Fruit fly (Drosophila melanogaster): ENCODE results near the gene ImpL2.
A peak's percentile ranks its signal among the peaks of the same experiment; 100 is the strongest.

Gene ImpL2

DNA sequence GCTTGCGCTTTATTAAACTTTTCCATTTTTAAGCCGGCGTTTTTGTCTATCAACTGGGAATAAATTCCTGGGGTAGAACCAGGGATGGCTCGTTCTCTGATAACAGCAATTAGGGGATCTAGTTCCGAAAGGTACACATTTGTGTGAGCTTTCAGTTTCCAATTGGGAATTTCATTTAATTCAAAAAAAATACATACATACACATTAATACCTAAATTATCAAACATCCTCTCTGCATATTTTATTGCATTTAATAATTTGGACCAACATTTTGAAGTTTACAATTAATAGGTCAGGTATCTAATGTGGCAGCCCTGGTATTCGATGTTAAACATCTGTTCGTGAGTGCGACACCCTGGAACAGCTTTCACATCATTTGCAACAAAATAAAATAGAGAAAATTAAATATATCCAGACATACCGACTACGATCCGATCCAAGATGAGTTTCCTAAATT is 23.2 kb upstream of the ImpL2 start, which contains the start of the genes CG15011 and CG1309 (continued):
- TF ChIP-seq pnt (GFP tag; optimal IDR thresholded peaks at IDR 0.05) (peak; percentile 67), CG3163 (GFP tag; optimal IDR thresholded peaks at IDR 0.05) (peak; percentile 63), seq (GFP tag; IDR thresholded peaks at IDR 0.05) (peak; percentile 67), Six4 (GFP tag; optimal IDR thresholded peaks at IDR 0.05) (peak; percentile 79), luna (GFP tag; optimal IDR thresholded peaks at IDR 0.05) (peak; percentile 86), CG9609 (GFP tag; optimal IDR thresholded peaks at IDR 0.05) (peak; percentile 82), CG2875 (GFP tag; optimal IDR thresholded peaks at IDR 0.05) (peak; percentile 28), CG10462 (GFP tag; optimal IDR thresholded peaks at IDR 0.05) (peak; percentile 68), tup (GFP tag; optimal IDR thresholded peaks at IDR 0.05) (peak; percentile 31), CrebB (tag; optimal IDR thresholded peaks at IDR 0.05) (peak; percentile 65), CG3726 (GFP tag; IDR thresholded peaks at IDR 0.05) (peak; percentile 64; the same call in 2 of the 3 replicates), exex (tag; optimal IDR thresholded peaks at IDR 0.05) (peak; percentile 84), Max (GFP tag; optimal IDR thresholded peaks at IDR 0.05) (peak; percentile 84), run (tag; optimal IDR thresholded peaks at IDR 0.05) (peak; percentile 39), CHES-1-like (GFP tag; optimal IDR thresholded peaks at IDR 0.05) (peak; percentile 88), Rx (GFP tag; IDR thresholded peaks at IDR 0.05) (peak; percentile 59), tap (tag; optimal IDR thresholded peaks at IDR 0.05) (peak; percentile 67), vnd (GFP tag; IDR thresholded peaks at IDR 0.05; ENCODE audit: partially characterized antibody) (no peak), gsb (GFP tag; IDR thresholded peaks at IDR 0.05) (no peak; the same call in 1 of the 2 replicates), CG2202 (tag; optimal IDR thresholded peaks at IDR 0.05) (peak; percentile 31), CG15696 (tag; optimal IDR thresholded peaks at IDR 0.05) (peak; percentile 85), CG30403 (GFP tag; optimal IDR thresholded peaks at IDR 0.05) (peak; percentile 92), CG17802 (tag; optimal IDR thresholded peaks at IDR 0.05) (peak; percentile 37), pan (optimal IDR thresholded peaks at IDR 0.05) (no peak), pan (GFP tag; optimal IDR thresholded peaks at IDR 0.05 in 1 of 2, IDR thresholded peaks at IDR 0.05 in 1 of 2) (peak in 1 of 2 experiments; percentile 55), Mad (GFP tag; optimal IDR thresholded peaks at IDR 0.05) (peak; percentile 80), H2.0 (GFP tag; IDR thresholded peaks at IDR 0.05) (peak; percentile 56), CG12769 (tag; optimal IDR thresholded peaks at IDR 0.05) (peak; percentile 94), Pdp1 (GFP tag; optimal IDR thresholded peaks at IDR 0.05) (peak; percentile 82 to 88), gt (GFP tag; IDR thresholded peaks at IDR 0.05) (no peak), vfl (GFP tag; optimal IDR thresholded peaks at IDR 0.05) (peak; percentile 75), CG9727 (GFP tag; optimal IDR thresholded peaks at IDR 0.05) (peak; percentile 84), CG42726 (GFP tag; IDR thresholded peaks at IDR 0.05; ENCODE audit: partially characterized antibody) (no peak), Drgx (GFP tag; IDR thresholded peaks at IDR 0.05) (peak; percentile 75), grau (tag; optimal IDR thresholded peaks at IDR 0.05) (peak; percentile 86), Aef1 (GFP tag; IDR thresholded peaks at IDR 0.05) (peak; percentile 77), MTF-1 (GFP tag; optimal IDR thresholded peaks at IDR 0.05; ENCODE audit: borderline replicate concordance) (no peak), HLH54F (GFP tag; optimal IDR thresholded peaks at IDR 0.05) (peak; percentile 90), oc (tag; optimal IDR thresholded peaks at IDR 0.05) (peak; percentile 66), CoRest (tag; optimal IDR thresholded peaks at IDR 0.05) (peak; percentile 92), tgo (GFP tag; IDR thresholded peaks at IDR 0.05) (peak; percentile 57; the same call in 2 of the 3 replicates), dmrt99B (tag; optimal IDR thresholded peaks at IDR 0.05) (peak; percentile 77), CG5180 (GFP tag; optimal IDR thresholded peaks at IDR 0.05) (no peak), tx (GFP tag; optimal IDR thresholded peaks at IDR 0.05) (peak; percentile 82), fd3F (GFP tag; optimal IDR thresholded peaks at IDR 0.05) (peak; percentile 73), MESR4 (GFP tag; optimal IDR thresholded peaks at IDR 0.05) (peak; percentile 63), CG12659 (GFP tag; optimal IDR thresholded peaks at IDR 0.05) (peak; percentile 84), Blimp-1 (GFP tag; optimal IDR thresholded peaks at IDR 0.05) (peak; percentile 77), Gug (GFP tag; IDR thresholded peaks at IDR 0.05) (peak; percentile 69; the same call in 3 of the 4 replicates), knrl (GFP tag; IDR thresholded peaks at IDR 0.05; ENCODE audit: partially characterized antibody) (peak; percentile 69)

Measured in whole organism, embryonic.